Fruit fly (Drosophila melanogaster) whole organism, embryonic: Measurements from ENCODE around the gene trem.

ENCODE experiments used
- Antp ChIP-seq: fragments of 200-800 bp; sonication (Bioruptor generic); optimal IDR thresholded peaks from 3 replicates; lab custom pipeline; 2016; ENCODE audit warnings: missing biosample characterization, missing genetic modification characterization
- Asciz ChIP-seq: fragments of 200-800 bp; sonication (Bioruptor generic); optimal IDR thresholded peaks from 2 replicates; lab custom pipeline; 2017; ENCODE audit warnings: missing biosample characterization, mild to moderate bottlenecking, missing genetic modification characterization, missing genetic modification reagents
- BEAF-32 ChIP-seq: fragments of 200-800 bp; sonication (Bioruptor generic); optimal IDR thresholded peaks from 3 replicates; lab custom pipeline; 2017; ENCODE audit warnings: missing biosample characterization, missing genetic modification characterization, mild to moderate bottlenecking, moderate library complexity, missing genetic modification reagents
- BtbVII ChIP-seq: fragments of 200-800 bp; sonication (Bioruptor generic); optimal IDR thresholded peaks from 3 replicates; lab custom pipeline; 2017; ENCODE audit warnings: missing biosample characterization, mild to moderate bottlenecking, missing genetic modification characterization
- CG10979 ChIP-seq: fragments of 200-800 bp; sonication (Bioruptor generic); optimal IDR thresholded peaks from 2 replicates; lab custom pipeline; 2018; ENCODE audit warnings: missing biosample characterization, mild to moderate bottlenecking, missing genetic modification characterization, moderate library complexity
- CG11456 ChIP-seq: fragments of 200-800 bp; sonication (Bioruptor generic); IDR thresholded peaks from 3 replicates; pipeline ENCODE4 v1.3.6; 2022; ENCODE audit warnings: missing biosample characterization, missing genetic modification characterization
- CG13287 ChIP-seq: fragments of 200-800 bp; sonication (Bioruptor generic); IDR thresholded peaks from 2 replicates; pipeline ENCODE4 v1.3.6; 2022; ENCODE audit warnings: missing biosample characterization, missing genetic modification characterization; ENCODE audit not compliant: partially characterized antibody
- CG13624 ChIP-seq: fragments of 200-800 bp; sonication (Bioruptor generic); optimal IDR thresholded peaks from 2 replicates; lab custom pipeline; 2016; ENCODE audit warnings: missing biosample characterization, missing genetic modification characterization
- CG1647 ChIP-seq: fragments of 200-800 bp; sonication (Bioruptor generic); optimal IDR thresholded peaks from 3 replicates; lab custom pipeline; 2016; ENCODE audit warnings: missing biosample characterization, missing genetic modification characterization
- CG17359 ChIP-seq: fragments of 200-800 bp; sonication (Bioruptor generic); optimal IDR thresholded peaks from 3 replicates; lab custom pipeline; 2018; ENCODE audit warnings: missing biosample characterization, mild to moderate bottlenecking, missing genetic modification characterization, moderate library complexity
- CG17361 ChIP-seq: fragments of 200-800 bp; sonication (Bioruptor generic); IDR thresholded peaks from 3 replicates; pipeline ENCODE4 v1.3.6; 2022; ENCODE audit warnings: missing biosample characterization, missing genetic modification characterization
- CG18262 ChIP-seq: fragments of 200-800 bp; optimal IDR thresholded peaks from 3 replicates; lab custom pipeline; 2019; ENCODE audit warnings: missing biosample characterization, mild to moderate bottlenecking, missing genetic modification characterization, moderate library complexity
- CG31365 ChIP-seq: fragments of 200-800 bp; sonication (Bioruptor generic); optimal IDR thresholded peaks from 2 replicates; lab custom pipeline; 2018; ENCODE audit warnings: missing biosample characterization, mild to moderate bottlenecking, missing genetic modification characterization
- CG31388 ChIP-seq: fragments of 200-800 bp; sonication (Bioruptor generic); optimal IDR thresholded peaks from 2 replicates; lab custom pipeline; 2016; ENCODE audit warnings: missing biosample characterization, missing genetic modification characterization
- CG32767 ChIP-seq: fragments of 200-800 bp; sonication (Bioruptor generic); IDR thresholded peaks from 2 replicates; pipeline ENCODE4 v1.3.6; 2022; ENCODE audit warnings: missing biosample characterization, missing genetic modification characterization
- CG3995 ChIP-seq: fragments of 200-800 bp; sonication (Bioruptor generic); optimal IDR thresholded peaks from 3 replicates; lab custom pipeline; 2016; ENCODE audit warnings: missing biosample characterization, missing genetic modification characterization
- CG42726 ChIP-seq: fragments of 200-800 bp; sonication (Bioruptor generic); IDR thresholded peaks from 2 replicates; pipeline ENCODE4 v1.3.6; 2022; ENCODE audit warnings: missing biosample characterization, missing genetic modification characterization; ENCODE audit not compliant: partially characterized antibody
- CG7839 ChIP-seq: fragments of 200-800 bp; sonication (Bioruptor generic); optimal IDR thresholded peaks from 3 replicates; lab custom pipeline; 2018; ENCODE audit warnings: missing biosample characterization, mild to moderate bottlenecking, missing genetic modification characterization, moderate library complexity
- CG8478 ChIP-seq: fragments of >200 bp; optimal IDR thresholded peaks from 2 replicates; lab custom pipeline; 2018
- Camta ChIP-seq: fragments of 200-800 bp; sonication (Bioruptor generic); optimal IDR thresholded peaks from 2 replicates; lab custom pipeline; 2016; ENCODE audit warnings: missing biosample characterization, missing genetic modification characterization
- Dek ChIP-seq: fragments of 200-800 bp; sonication (Bioruptor generic); optimal IDR thresholded peaks from 3 replicates; lab custom pipeline; 2019; ENCODE audit warnings: missing biosample characterization, mild to moderate bottlenecking, missing genetic modification characterization, moderate library complexity
- Dip3 ChIP-seq: fragments of 200-800 bp; sonication (Bioruptor generic); optimal IDR thresholded peaks from 3 replicates; lab custom pipeline; 2016; ENCODE audit warnings: missing biosample characterization, missing genetic modification characterization
- E2f2 ChIP-seq: fragments of 200-800 bp; sonication (Bioruptor generic); IDR thresholded peaks from 2 replicates; pipeline ENCODE4 v1.3.6; 2022; ENCODE audit warnings: missing biosample characterization, missing genetic modification characterization
- Gsc ChIP-seq: fragments of 200-800 bp; sonication (Bioruptor generic); IDR thresholded peaks from 2 replicates; pipeline ENCODE4 v1.3.6; 2022; ENCODE audit warnings: missing biosample characterization, missing genetic modification characterization
- Gug ChIP-seq: fragments of 200-800 bp; sonication (Bioruptor generic); IDR thresholded peaks from 4 replicates; pipeline ENCODE4 v1.3.6; 2022; ENCODE audit warnings: missing biosample characterization, missing genetic modification characterization
- HHEX ChIP-seq: fragments of 200-800 bp; sonication (Bioruptor generic); optimal IDR thresholded peaks from 3 replicates; lab custom pipeline; 2017; ENCODE audit warnings: missing biosample characterization, mild to moderate bottlenecking, missing genetic modification characterization, missing genetic modification reagents
- Hr78 ChIP-seq, 2 experiments: fragments of 200-800 bp in 1 of 2; fragments of >200 bp in 1 of 2; sonication (Bioruptor generic) in 1 of 2; optimal IDR thresholded peaks; 2 replicates each; lab custom pipeline; 2017 to 2019; ENCODE audit warnings: missing biosample characterization in 2 of 2, missing genetic modification characterization in 2 of 2, mild to moderate bottlenecking in 1 of 2, moderate library complexity in 1 of 2
- MTF-1 ChIP-seq: fragments of 200-800 bp; sonication (Bioruptor generic); optimal IDR thresholded peaks from 2 replicates; lab custom pipeline; 2018; ENCODE audit warnings: missing biosample characterization, mild to moderate bottlenecking, missing genetic modification characterization, borderline replicate concordance
- NC2β ChIP-seq: fragments of 200-800 bp; sonication (Bioruptor generic); optimal IDR thresholded peaks from 2 replicates; lab custom pipeline; 2016; ENCODE audit warnings: missing biosample characterization, missing genetic modification characterization
- Opbp ChIP-seq: fragments of 200-800 bp; sonication (Bioruptor generic); IDR thresholded peaks from 3 replicates; pipeline ENCODE4 v1.3.6; 2022; ENCODE audit warnings: missing biosample characterization, missing genetic modification characterization; ENCODE audit not compliant: partially characterized antibody
- Sin3A ChIP-seq: fragments of >200 bp; optimal IDR thresholded peaks from 2 replicates; lab custom pipeline; 2018
- Sox102F ChIP-seq: fragments of 200-800 bp; sonication (Bioruptor generic); optimal IDR thresholded peaks from 2 replicates; lab custom pipeline; 2018; ENCODE audit warnings: missing biosample characterization, mild to moderate bottlenecking, missing genetic modification characterization, moderate library complexity
- YL-1 ChIP-seq: fragments of 200-800 bp; sonication (Bioruptor generic); optimal IDR thresholded peaks from 3 replicates; lab custom pipeline; 2017; ENCODE audit warnings: missing biosample characterization, mild to moderate bottlenecking, missing genetic modification characterization
- ato ChIP-seq: fragments of 200-800 bp; sonication (Bioruptor generic); IDR thresholded peaks from 2 replicates; pipeline ENCODE4 v1.3.6; 2022; ENCODE audit warnings: missing biosample characterization, missing genetic modification characterization; ENCODE audit not compliant: partially characterized antibody
- cad ChIP-seq: fragments of >200 bp; optimal IDR thresholded peaks from 2 replicates; lab custom pipeline; 2017; ENCODE audit warnings: missing biosample characterization, missing genetic modification characterization
- cas ChIP-seq: fragments of 200-800 bp; sonication (Bioruptor generic); IDR thresholded peaks from 2 replicates; pipeline ENCODE4 v1.3.6; 2022; ENCODE audit warnings: missing biosample characterization, missing genetic modification characterization
- crc ChIP-seq: fragments of 200-800 bp; sonication (Bioruptor generic); optimal IDR thresholded peaks from 2 replicates; lab custom pipeline; 2016; ENCODE audit warnings: missing biosample characterization, missing genetic modification characterization
- dmrt11E ChIP-seq: fragments of 200-800 bp; sonication (Bioruptor generic); optimal IDR thresholded peaks from 3 replicates; lab custom pipeline; 2018; ENCODE audit warnings: missing biosample characterization, mild to moderate bottlenecking, missing genetic modification characterization, moderate library complexity
- fd64A ChIP-seq: fragments of 200-800 bp; sonication (Bioruptor generic); optimal IDR thresholded peaks from 3 replicates; lab custom pipeline; 2018; ENCODE audit warnings: missing biosample characterization, mild to moderate bottlenecking, missing genetic modification characterization
- kay ChIP-seq: fragments of 200-800 bp; sonication (Bioruptor generic); optimal IDR thresholded peaks from 2 replicates; lab custom pipeline; 2016; ENCODE audit warnings: missing biosample characterization, missing genetic modification characterization
- klu ChIP-seq: fragments of 200-800 bp; sonication (Bioruptor generic); IDR thresholded peaks from 2 replicates; pipeline ENCODE4 v1.3.6; 2022; ENCODE audit warnings: missing biosample characterization, missing genetic modification characterization
- knrl ChIP-seq: fragments of 200-800 bp; sonication (Bioruptor generic); IDR thresholded peaks from 3 replicates; pipeline ENCODE4 v1.3.6; 2022; ENCODE audit warnings: missing biosample characterization, missing genetic modification characterization; ENCODE audit not compliant: partially characterized antibody
- lab ChIP-seq: fragments of 200-800 bp; sonication (Bioruptor generic); optimal IDR thresholded peaks from 3 replicates; lab custom pipeline; 2017; ENCODE audit warnings: missing biosample characterization, missing genetic modification characterization, mild to moderate bottlenecking, moderate library complexity, missing genetic modification reagents
- pho ChIP-seq: fragments of 200-800 bp; sonication (Bioruptor generic); optimal IDR thresholded peaks from 2 replicates; lab custom pipeline; 2016; ENCODE audit warnings: missing biosample characterization, missing genetic modification characterization
- row ChIP-seq: fragments of 200-800 bp; sonication (Bioruptor generic); IDR thresholded peaks from 3 replicates; pipeline ENCODE4 v1.3.6; 2022; ENCODE audit warnings: missing biosample characterization, missing genetic modification characterization
- sd ChIP-seq: fragments of 200-800 bp; sonication (Bioruptor generic); optimal IDR thresholded peaks from 3 replicates; lab custom pipeline; 2018; ENCODE audit warnings: missing biosample characterization, mild to moderate bottlenecking, missing genetic modification characterization, moderate library complexity
- slp2 ChIP-seq: fragments of 200-800 bp; sonication (Bioruptor generic); optimal IDR thresholded peaks from 2 replicates; lab custom pipeline; 2016; ENCODE audit warnings: missing biosample characterization, missing genetic modification characterization
- toy ChIP-seq: fragments of 200-800 bp; sonication (Bioruptor generic); IDR thresholded peaks from 2 replicates; pipeline ENCODE4 v1.3.6; 2022; ENCODE audit warnings: missing biosample characterization, missing genetic modification characterization
- trem ChIP-seq: fragments of 200-800 bp; optimal IDR thresholded peaks from 3 replicates; lab custom pipeline; 2019; ENCODE audit warnings: missing biosample characterization, mild to moderate bottlenecking, missing genetic modification characterization, moderate library complexity

trem gene

dm6 chr3R:20008372-20009051, 22.6 kb downstream of the trem start, which contains the start of the genes Hs6st and MED25 (continued):
- TF ChIP-seq Dip3 (GFP tag; lab: Kevin White, UChicago): no peak
- peak; percentile 28; the same call in 1 of the 3 replicates for TF ChIP-seq CG11456 (GFP tag; lab: Robert Waterston, UW)
- TF ChIP-seq klu (GFP tag; lab: Robert Waterston, UW): no peak
- TF ChIP-seq CG7839 (tag; lab: Kevin White, UChicago): peak; percentile 50
- TF ChIP-seq crc (GFP tag; lab: Kevin White, UChicago): no peak
- peak; percentile 60 for TF ChIP-seq YL-1
- peak; percentile 39 for TF ChIP-seq BtbVII (GFP tag; lab: Kevin White, UChicago)
- TF ChIP-seq Opbp (GFP tag; lab: Robert Waterston, UW): peak; percentile 68
- TF ChIP-seq Antp (GFP tag; lab: Kevin White, UChicago): no peak
- peak; percentile 17 for TF ChIP-seq Asciz
- no peak for TF ChIP-seq Gsc (GFP tag; lab: Robert Waterston, UW)
- TF ChIP-seq CG18262 (tag; lab: Kevin White, UChicago): peak; percentile 29
- TF ChIP-seq HHEX (GFP tag; lab: Kevin White, UChicago): peak; percentile 34
- TF ChIP-seq CG31365: peak; percentile 15
- peak; percentile 7 for TF ChIP-seq CG31388
- TF ChIP-seq pho (GFP tag; lab: Kevin White, UChicago): no peak
- peak; percentile 83 for TF ChIP-seq CG42726 (GFP tag; lab: Robert Waterston, UW)
- peak; percentile 6 for TF ChIP-seq MTF-1
- peak; percentile 24 for TF ChIP-seq trem (tag; lab: Kevin White, UChicago)
- TF ChIP-seq dmrt11E (tag; lab: Kevin White, UChicago): peak; percentile 5
- peak; percentile 73 for TF ChIP-seq CG13287 (GFP tag; lab: Robert Waterston, UW)
- no peak for TF ChIP-seq CG13624 (GFP tag; lab: Kevin White, UChicago)
- TF ChIP-seq CG32767 (GFP tag; lab: Robert Waterston, UW): no peak
- TF ChIP-seq cas (GFP tag; lab: Robert Waterston, UW): no peak
- peak; percentile 88 for TF ChIP-seq Sin3A (lab: Kevin White, UChicago)
- TF ChIP-seq CG3995 (GFP tag; lab: Kevin White, UChicago): peak; percentile 63
- peak; percentile 88 for TF ChIP-seq BEAF-32 (GFP tag; lab: Kevin White, UChicago)
- no peak for TF ChIP-seq CG8478 (lab: Kevin White, UChicago)
- no peak for TF ChIP-seq cad
- no peak for TF ChIP-seq NC2β (GFP tag; lab: Kevin White, UChicago)
- TF ChIP-seq E2f2 (GFP tag; lab: Robert Waterston, UW): peak; percentile 55
- TF ChIP-seq kay (GFP tag; lab: Kevin White, UChicago): peak; percentile 57
- TF ChIP-seq sd: peak; percentile 36
- no peak for TF ChIP-seq fd64A
- no peak for TF ChIP-seq toy
- no peak for TF ChIP-seq Camta
- peak; percentile 55 for TF ChIP-seq row (GFP tag; lab: Robert Waterston, UW)
- 0 out of 2 replicates have a peak, but pooled peaks have one; percentile 40 for TF ChIP-seq ato (GFP tag; lab: Robert Waterston, UW)
- no peak for TF ChIP-seq Dek (tag; lab: Kevin White, UChicago)
- TF ChIP-seq Sox102F (GFP tag; lab: Kevin White, UChicago): peak; percentile 11
- no peak for TF ChIP-seq slp2
- TF ChIP-seq lab (GFP tag; lab: Kevin White, UChicago): peak; percentile 78
- peak; percentile 61 for TF ChIP-seq CG10979 (tag; lab: Kevin White, UChicago)
- no peak for TF ChIP-seq Gug
- TF ChIP-seq CG1647 (GFP tag; lab: Kevin White, UChicago): peak; percentile 41
- peak; percentile 79 for TF ChIP-seq knrl
- TF ChIP-seq CG17359 (tag; lab: Kevin White, UChicago): peak; percentile 66
- TF ChIP-seq CG17361 (GFP tag; lab: Robert Waterston, UW): peak; percentile 58; the same call in 2 of the 3 replicates
- peak in 1 of 2 experiments; percentile 15 for TF ChIP-seq Hr78 (GFP tag; optimal IDR thresholded peaks at IDR 0.05; lab: Kevin White, UChicago)
